Fruit fly (Drosophila melanogaster): ENCODE measurements around the gene CG9795.

Gene CG9795

DNA sequence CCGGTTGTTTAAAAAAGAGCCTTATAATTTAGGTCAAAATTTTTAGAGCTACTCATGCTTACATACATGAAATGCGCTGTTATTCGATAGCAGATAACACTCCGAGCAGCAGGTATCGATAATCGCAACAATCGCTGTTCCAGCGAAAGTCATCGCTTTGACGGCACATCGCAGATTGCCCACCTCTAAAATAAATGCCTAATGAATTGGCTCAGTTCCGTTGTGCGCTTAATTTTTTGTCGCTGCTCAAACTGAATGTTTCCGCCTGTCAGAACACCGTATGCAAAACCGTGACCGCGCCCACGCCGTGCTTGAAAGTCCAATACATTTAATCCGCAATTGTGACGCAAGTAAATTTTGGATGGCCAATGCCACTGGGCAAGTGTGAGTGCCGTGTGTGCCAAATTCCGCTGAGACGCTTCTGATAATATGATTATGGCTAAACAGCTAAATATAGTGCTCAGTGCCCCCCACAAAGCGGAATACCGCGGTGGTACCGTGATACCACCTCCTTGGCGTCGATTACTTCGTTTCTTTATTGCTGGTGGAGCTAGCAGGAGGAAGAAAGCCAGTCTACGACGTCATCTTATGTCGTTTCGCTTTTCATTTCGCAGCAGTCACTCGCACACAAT, at the start of gene CG9795:
TSS of gene CG9795 (plus strand) at position 177 of the 632 bp plus-strand sequence.
- peak; percentile 37 for TF ChIP-seq OdsH (GFP tag; optimal IDR thresholded peaks at IDR 0.05)
- TF ChIP-seq Hr83 (GFP tag; optimal IDR thresholded peaks at IDR 0.05; ENCODE audit: poor library complexity, severe bottlenecking): peak; percentile 30
- peak; percentile 27 for TF ChIP-seq Jra (GFP tag; optimal IDR thresholded peaks at IDR 0.05)
- peak; percentile 32 for TF ChIP-seq br (GFP tag; optimal IDR thresholded peaks at IDR 0.05)
- no peak for TF ChIP-seq sage (GFP tag; optimal IDR thresholded peaks at IDR 0.05)
- TF ChIP-seq h (GFP tag; optimal IDR thresholded peaks at IDR 0.05): no peak
- no peak for TF ChIP-seq Rel (GFP tag; optimal IDR thresholded peaks at IDR 0.05)
- peak; percentile 46 for TF ChIP-seq Rel (tag; optimal IDR thresholded peaks at IDR 0.05)

DNA sequence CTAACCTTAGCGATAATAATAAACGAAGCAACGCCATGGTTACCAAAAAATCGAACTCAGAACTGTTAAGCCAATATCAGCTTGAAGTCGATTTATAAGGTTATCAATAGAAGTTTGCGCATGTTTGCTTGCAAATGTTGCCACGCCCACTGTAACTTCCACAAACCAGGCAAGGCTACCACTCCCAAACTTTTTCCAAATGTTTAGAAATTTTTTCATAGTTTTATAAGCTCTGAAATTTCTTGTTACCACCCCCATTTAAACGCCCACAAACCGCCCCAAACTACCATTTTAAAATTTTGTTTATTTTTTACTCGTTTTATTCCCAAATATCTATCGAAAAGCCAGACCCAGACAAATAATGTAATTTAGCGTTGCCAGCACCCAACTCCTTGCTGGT, 41.7 kb upstream of the CG9795 start, which contains the start of gene flip:
TSS of gene flip (minus strand) at position 101 of the 400 bp plus-strand sequence.
- TF ChIP-seq lola (GFP tag; optimal IDR thresholded peaks at IDR 0.05): no peak

dm6 chr3R:4280062-4280461, 39.4 kb upstream of the CG9795 start, which contains the start of gene cpx:
Gene cpx, plus strand, starts transcription at chr3R:4280221.
- TF ChIP-seq Rel (GFP tag; optimal IDR thresholded peaks at IDR 0.05) (no peak), Rel (tag; optimal IDR thresholded peaks at IDR 0.05) (no peak), CrebA (GFP tag; optimal IDR thresholded peaks at IDR 0.05; ENCODE audit: borderline replicate concordance) (no peak), Dfd (GFP tag; optimal IDR thresholded peaks at IDR 0.05) (no peak), Myc (optimal IDR thresholded peaks at IDR 0.05) (no peak), CG32264 (GFP tag; optimal IDR thresholded peaks at IDR 0.05) (no peak), psq (GFP tag; optimal IDR thresholded peaks at IDR 0.05) (no peak), Mio (GFP tag; optimal IDR thresholded peaks at IDR 0.05) (no peak), dmrt93B (GFP tag; optimal IDR thresholded peaks at IDR 0.05) (no peak), Dif (GFP tag; optimal IDR thresholded peaks at IDR 0.05; ENCODE audit: partially characterized antibody) (no peak)

- TF ChIP-seq Myc (optimal IDR thresholded peaks at IDR 0.05) (no peak), Mio (GFP tag; optimal IDR thresholded peaks at IDR 0.05) (no peak), foxo (GFP tag; optimal IDR thresholded peaks at IDR 0.05) (no peak), CG32264 (GFP tag; optimal IDR thresholded peaks at IDR 0.05) (no peak)
Measured at dm6 chr3R:4281119-4281861, 38.2 kb upstream of the CG9795 start.

DNA sequence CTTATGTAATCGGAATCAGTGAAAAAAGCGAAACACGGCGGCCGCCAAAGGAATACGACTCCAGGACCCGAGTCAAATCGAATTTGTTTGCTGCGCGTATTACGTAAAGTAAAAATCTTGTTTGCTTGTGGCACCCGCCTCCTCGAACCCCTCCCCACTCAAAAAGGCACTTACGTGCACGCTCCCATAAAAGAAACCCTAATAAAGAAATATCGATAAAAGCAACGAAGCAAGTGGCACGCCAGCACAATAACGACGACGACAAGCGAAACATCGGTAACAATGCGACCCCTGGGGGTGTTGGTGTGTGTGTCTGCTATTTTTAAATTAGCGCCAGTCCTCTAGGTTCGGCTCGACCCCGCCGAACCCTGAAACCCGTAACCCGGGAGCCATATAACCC, 37.3 kb upstream of the CG9795 start:
- TF ChIP-seq N (GFP tag; optimal IDR thresholded peaks at IDR 0.05) (no peak), sage (GFP tag; optimal IDR thresholded peaks at IDR 0.05) (no peak), Hr83 (GFP tag; optimal IDR thresholded peaks at IDR 0.05; ENCODE audit: poor library complexity, severe bottlenecking) (no peak), Dfd (GFP tag; optimal IDR thresholded peaks at IDR 0.05) (no peak), Hr78 (GFP tag; optimal IDR thresholded peaks at IDR 0.05) (no peak), sv (GFP tag; optimal IDR thresholded peaks at IDR 0.05) (no peak), Rel (GFP tag; optimal IDR thresholded peaks at IDR 0.05) (no peak), Rel (tag; optimal IDR thresholded peaks at IDR 0.05) (no peak), HLH106 (tag; optimal IDR thresholded peaks at IDR 0.05) (no peak), Hnf4 (GFP tag; optimal IDR thresholded peaks at IDR 0.05) (no peak), ey (GFP tag; optimal IDR thresholded peaks at IDR 0.05) (no peak), fru (GFP tag; optimal IDR thresholded peaks at IDR 0.05) (no peak), psq (GFP tag; optimal IDR thresholded peaks at IDR 0.05) (no peak), rgr (GFP tag; optimal IDR thresholded peaks at IDR 0.05) (no peak), Jra (GFP tag; optimal IDR thresholded peaks at IDR 0.05) (no peak)

dm6 chr3R:4284376-4284953, 35.0 kb upstream of the CG9795 start:
- TF ChIP-seq fru (GFP tag; optimal IDR thresholded peaks at IDR 0.05) (no peak), br (GFP tag; optimal IDR thresholded peaks at IDR 0.05) (no peak), ey (GFP tag; optimal IDR thresholded peaks at IDR 0.05) (no peak), Hr78 (GFP tag; optimal IDR thresholded peaks at IDR 0.05) (no peak), CrebA (GFP tag; optimal IDR thresholded peaks at IDR 0.05; ENCODE audit: borderline replicate concordance) (no peak), Hnf4 (GFP tag; optimal IDR thresholded peaks at IDR 0.05) (no peak), Myc (optimal IDR thresholded peaks at IDR 0.05) (no peak), sv (GFP tag; optimal IDR thresholded peaks at IDR 0.05) (no peak), lola (GFP tag; optimal IDR thresholded peaks at IDR 0.05) (no peak), pan (optimal IDR thresholded peaks at IDR 0.05) (no peak), CG9705 (GFP tag; optimal IDR thresholded peaks at IDR 0.05) (no peak), Abd-B (GFP tag; optimal IDR thresholded peaks at IDR 0.05) (no peak), dmrt93B (GFP tag; optimal IDR thresholded peaks at IDR 0.05) (no peak), Sp1 (GFP tag; optimal IDR thresholded peaks at IDR 0.05) (no peak)

All from whole organism, wandering third instar larva.